Worm (Caenorhabditis elegans): ENCODE results near the gene nrfl-1.

The nrfl-1 gene

DNA sequence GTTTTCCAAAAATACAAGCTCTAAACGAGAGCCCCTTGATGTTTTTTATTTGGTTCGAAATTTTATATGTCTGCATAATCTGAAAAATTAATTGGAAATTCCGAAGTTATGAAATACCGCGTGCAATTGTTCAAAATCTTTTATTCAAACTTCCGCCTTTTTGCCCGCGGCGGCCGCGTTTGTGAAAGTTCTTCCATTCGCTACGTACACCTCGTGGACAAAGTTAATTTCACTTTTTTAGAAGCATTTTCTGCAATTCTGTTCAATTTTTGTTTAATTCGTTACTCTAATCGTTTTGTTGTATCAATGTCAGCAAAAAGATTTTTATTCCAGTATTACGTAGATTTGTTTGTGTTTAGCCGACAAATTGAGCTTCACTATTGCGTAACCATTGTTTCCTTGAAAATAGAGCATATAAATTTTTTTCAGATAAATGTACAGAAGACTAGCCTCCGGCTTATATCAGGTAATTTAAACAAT, 44.6 kb upstream of the nrfl-1 start, which contains the start of gene mppb-1 (continued):
- TF ChIP-seq elt-3 (tag; optimal IDR thresholded peaks at IDR 0.05) (peak in 2 of 6 experiments; percentile 22 to 51), snu-23 (GFP tag; optimal IDR thresholded peaks at IDR 0.05) (peak; percentile 90), sox-4 (tag; optimal IDR thresholded peaks at IDR 0.05) (peak; percentile 85), lir-3 (tag; optimal IDR thresholded peaks at IDR 0.05; ENCODE audit: poor library complexity) (peak; percentile 97), jun-1 (tag; optimal IDR thresholded peaks at IDR 0.05) (peak; percentile 76), ceh-88 (GFP tag; IDR thresholded peaks at IDR 0.05) (peak; percentile 70), pax-3 (tag; optimal IDR thresholded peaks at IDR 0.05) (peak; percentile 93), sptf-1 (tag; optimal IDR thresholded peaks at IDR 0.05) (no peak), egl-13 (tag; optimal IDR thresholded peaks at IDR 0.05) (peak; percentile 90), dpl-1 (GFP tag; optimal IDR thresholded peaks at IDR 0.05) (peak; percentile 94 to 97 (median 96)), grh-1 (GFP tag; IDR thresholded peaks at IDR 0.05) (peak; percentile 69), hlh-4 (tag; optimal IDR thresholded peaks at IDR 0.05) (peak; percentile 8), lin-35 (GFP tag; optimal IDR thresholded peaks at IDR 0.05) (peak; percentile 97 to 98), nhr-47 (tag; optimal IDR thresholded peaks at IDR 0.05) (peak; percentile 93), blmp-1 (tag; optimal IDR thresholded peaks at IDR 0.05) (peak; percentile 99), C34B4.2 (tag; optimal IDR thresholded peaks at IDR 0.05) (peak; percentile 32), mab-9 (GFP tag; IDR thresholded peaks at IDR 0.05) (peak; percentile 78), unc-130 (tag; optimal IDR thresholded peaks at IDR 0.05) (peak; percentile 88), efl-3 (GFP tag; optimal IDR thresholded peaks at IDR 0.05) (peak; percentile 30), mdl-1 (tag; optimal IDR thresholded peaks at IDR 0.05) (peak in 1 of 2 experiments; percentile 65), alr-1 (tag; optimal IDR thresholded peaks at IDR 0.05; ENCODE audit: borderline replicate concordance) (no peak), fkh-4 (tag; optimal IDR thresholded peaks at IDR 0.05; ENCODE audit: borderline replicate concordance) (peak; percentile 94), nhr-237 (tag; optimal IDR thresholded peaks at IDR 0.05) (peak; percentile 63), swsn-7 (tag; optimal IDR thresholded peaks at IDR 0.05) (peak; percentile 87), egl-27 (tag; optimal IDR thresholded peaks at IDR 0.05) (no peak), dsc-1 (tag; optimal IDR thresholded peaks at IDR 0.05) (peak; percentile 92), hlh-17 (GFP tag; optimal IDR thresholded peaks at IDR 0.05; ENCODE audit: borderline replicate concordance) (no peak), F16B12.6 (tag; optimal IDR thresholded peaks at IDR 0.05) (peak; percentile 57), ztf-11 (tag; optimal IDR thresholded peaks at IDR 0.05) (peak in 1 of 2 experiments; percentile 94), unc-30 (tag; optimal IDR thresholded peaks at IDR 0.05) (no peak), elt-2 (tag; optimal IDR thresholded peaks at IDR 0.05) (peak; percentile 72), nhr-12 (tag; optimal IDR thresholded peaks at IDR 0.05) (no peak), unc-86 (tag; optimal IDR thresholded peaks at IDR 0.05) (peak; percentile 81), sup-37 (GFP tag; optimal IDR thresholded peaks at IDR 0.05) (no peak), nhr-84 (tag; optimal IDR thresholded peaks at IDR 0.05) (no peak), nhr-90 (tag; optimal IDR thresholded peaks at IDR 0.05; ENCODE audit: poor library complexity) (peak; percentile 94), lsy-2 (tag; optimal IDR thresholded peaks at IDR 0.05) (peak; percentile 79 to 88), unc-98 (GFP tag; IDR thresholded peaks at IDR 0.05) (peak; percentile 80), fos-1 (tag; optimal IDR thresholded peaks at IDR 0.05) (peak; percentile 61), rnt-1 (tag; optimal IDR thresholded peaks at IDR 0.05) (peak; percentile 100), hpl-2 (GFP tag; optimal IDR thresholded peaks at IDR 0.05) (no peak), nhr-71 (tag; optimal IDR thresholded peaks at IDR 0.05) (peak; percentile 94), nhr-11 (tag; optimal IDR thresholded peaks at IDR 0.05) (no peak), pqm-1 (tag; optimal IDR thresholded peaks at IDR 0.05) (no peak), nhr-19 (GFP tag; conservative IDR thresholded peaks at IDR 0.05) (peak; percentile 85), pag-3 (tag; optimal IDR thresholded peaks at IDR 0.05; ENCODE audit: borderline replicate concordance, insufficient read depth) (no peak)
